Fruit fly (Drosophila melanogaster) S2 (cell line): ENCODE results near the gene CG11839.

Source experiments
- CG8478 ChIP-seq: fragments of >200 bp; optimal IDR thresholded peaks from 2 replicates; lab custom pipeline; 2018
- CTCF ChIP-seq, 2 experiments: fragments of >200 bp; optimal IDR thresholded peaks; 2 replicates each; lab custom pipeline; 2018

dm6 chr3R:25049742-25050517, 19.8 kb upstream of the CG11839 start:
- no peak for TF ChIP-seq CG8478
- TF ChIP-seq CTCF (optimal IDR thresholded peaks at IDR 0.05; lab: Kevin White, UChicago): no peak
